Worm (Caenorhabditis elegans): ENCODE measurements around the gene gei-8.

- TF ChIP-seq tab-1 (GFP tag; IDR thresholded peaks at IDR 0.05): no peak
- TF ChIP-seq ztf-23 (GFP tag; IDR thresholded peaks at IDR 0.05): no peak
- TF ChIP-seq flt-1 (GFP tag; IDR thresholded peaks at IDR 0.05): no peak
- TF ChIP-seq ref-1 (GFP tag; conservative IDR thresholded peaks at IDR 0.05): no peak
These were observed 43.7 kb upstream of the gei-8 start for ce11 chrIII:8164771-8165170.

All from whole organism, midembryonic.